Worm (Caenorhabditis elegans) whole organism, late embryonic: ENCODE data around the gene dars-1.

Experiments used
- C08G9.2 ChIP-seq: sonication (generic microtip); optimal IDR thresholded peaks from 2 replicates; lab custom pipeline; 2016; ENCODE audit warnings: mild to moderate bottlenecking, missing genetic modification characterization, moderate library complexity, missing compliant biosample characterization
- T23F11.4 ChIP-seq: fragments of 200-800 bp; sonication (Bioruptor generic); optimal IDR thresholded peaks from 2 replicates; lab custom pipeline; 2018; ENCODE audit warnings: mild to moderate bottlenecking, missing genetic modification characterization, missing compliant biosample characterization
- Y22D7AL.16 ChIP-seq: sonication (generic microtip); optimal IDR thresholded peaks from 2 replicates; lab custom pipeline; 2016; ENCODE audit warnings: missing genetic modification characterization, missing compliant biosample characterization
- ceh-14 ChIP-seq: sonication (generic microtip); optimal IDR thresholded peaks from 2 replicates; lab custom pipeline; 2016; ENCODE audit warnings: missing genotype, missing genetic modification characterization, missing compliant biosample characterization
- ceh-18 ChIP-seq: sonication (generic microtip); optimal IDR thresholded peaks from 2 replicates; lab custom pipeline; 2016; ENCODE audit warnings: missing genetic modification characterization, missing compliant biosample characterization
- ceh-30 ChIP-seq: fragments of 150-350 bp; optimal IDR thresholded peaks from 2 replicates; lab custom pipeline; 2014; ENCODE audit warnings: missing biosample characterization, missing genetic modification characterization
- ceh-31 ChIP-seq: sonication (generic microtip); optimal IDR thresholded peaks from 2 replicates; lab custom pipeline; 2016; ENCODE audit warnings: missing genetic modification characterization, missing compliant biosample characterization
- ceh-34 ChIP-seq: sonication (generic microtip); optimal IDR thresholded peaks from 2 replicates; lab custom pipeline; 2016; ENCODE audit warnings: mild to moderate bottlenecking, missing genetic modification characterization, missing compliant biosample characterization
- ceh-45 ChIP-seq: fragments of 200-800 bp; sonication (Bioruptor generic); IDR thresholded peaks from 2 replicates; pipeline ENCODE4 v1.3.6; 2022; ENCODE audit warnings: missing genetic modification reagents, missing genetic modification characterization, missing compliant biosample characterization
- ceh-48 ChIP-seq: sonication (generic microtip); optimal IDR thresholded peaks from 2 replicates; lab custom pipeline; 2016; ENCODE audit warnings: missing genetic modification characterization, inconsistent platforms, missing compliant biosample characterization
- ceh-9 ChIP-seq: sonication (generic microtip); optimal IDR thresholded peaks from 2 replicates; lab custom pipeline; 2016; ENCODE audit warnings: mild to moderate bottlenecking, missing genetic modification characterization, inconsistent platforms, missing compliant biosample characterization
- che-1 ChIP-seq: sonication (generic microtip); optimal IDR thresholded peaks from 2 replicates; lab custom pipeline; 2016; ENCODE audit warnings: mild to moderate bottlenecking, missing genetic modification characterization, missing compliant biosample characterization
- dve-1 ChIP-seq: sonication (generic microtip); optimal IDR thresholded peaks from 2 replicates; lab custom pipeline; 2017; ENCODE audit warnings: antibody characterized with exemption, mild to moderate bottlenecking, missing genetic modification characterization, missing compliant biosample characterization
- elt-2 ChIP-seq: sonication (generic microtip); optimal IDR thresholded peaks from 2 replicates; lab custom pipeline; 2016; ENCODE audit warnings: missing genetic modification reagents, missing genetic modification characterization, missing compliant biosample characterization
- ets-4 ChIP-seq: sonication (generic microtip); optimal IDR thresholded peaks from 2 replicates; lab custom pipeline; 2016; ENCODE audit warnings: missing genetic modification characterization, missing compliant biosample characterization
- fax-1 ChIP-seq: sonication (generic microtip); optimal IDR thresholded peaks from 2 replicates; lab custom pipeline; 2016; ENCODE audit warnings: missing genotype, missing genetic modification characterization, missing compliant biosample characterization
- fkh-6 ChIP-seq: sonication (generic microtip); optimal IDR thresholded peaks from 2 replicates; lab custom pipeline; 2016; ENCODE audit warnings: missing genetic modification characterization, missing compliant biosample characterization
- gmeb-2 ChIP-seq: sonication (generic microtip); optimal IDR thresholded peaks from 2 replicates; lab custom pipeline; 2016; ENCODE audit warnings: missing genetic modification characterization, inconsistent platforms, missing compliant biosample characterization
- hlh-30 ChIP-seq: sonication (generic microtip); optimal IDR thresholded peaks from 2 replicates; lab custom pipeline; 2017; ENCODE audit warnings: antibody characterized with exemption, missing genetic modification characterization, missing compliant biosample characterization; ENCODE audit not compliant: insufficient read depth
- lin-11 ChIP-seq: fragments of 200-800 bp; sonication (Bioruptor generic); optimal IDR thresholded peaks from 2 replicates; lab custom pipeline; 2018; ENCODE audit warnings: mild to moderate bottlenecking, missing genetic modification characterization, missing compliant biosample characterization
- madf-2 ChIP-seq: sonication (generic microtip); optimal IDR thresholded peaks from 2 replicates; lab custom pipeline; 2017; ENCODE audit warnings: missing genetic modification characterization, missing compliant biosample characterization
- nfya-1 ChIP-seq: sonication (generic microtip); optimal IDR thresholded peaks from 2 replicates; lab custom pipeline; 2017; ENCODE audit warnings: missing genetic modification characterization, mild to moderate bottlenecking, missing compliant biosample characterization, antibody characterized with exemption, moderate library complexity
- nhr-11 ChIP-seq: fragments of 150-350 bp; optimal IDR thresholded peaks from 2 replicates; lab custom pipeline; 2014; ENCODE audit warnings: missing biosample characterization, missing genetic modification characterization
- npax-4 ChIP-seq: sonication (generic microtip); optimal IDR thresholded peaks from 2 replicates; lab custom pipeline; 2016; ENCODE audit warnings: missing genetic modification characterization, missing compliant biosample characterization
- pha-2 ChIP-seq: sonication (generic microtip); optimal IDR thresholded peaks from 2 replicates; lab custom pipeline; 2017; ENCODE audit warnings: mild to moderate bottlenecking, missing genetic modification characterization, missing compliant biosample characterization
- pqm-1 ChIP-seq: sonication (generic microtip); optimal IDR thresholded peaks from 2 replicates; lab custom pipeline; 2016; ENCODE audit warnings: missing genetic modification characterization, missing compliant biosample characterization
- pros-1 ChIP-seq: fragments of 150-350 bp; optimal IDR thresholded peaks from 2 replicates; lab custom pipeline; 2014; ENCODE audit warnings: missing biosample characterization, missing genetic modification reagents, missing genetic modification characterization
- ref-2 ChIP-seq: sonication (generic microtip); optimal IDR thresholded peaks from 2 replicates; lab custom pipeline; 2016; ENCODE audit warnings: missing genetic modification characterization, missing compliant biosample characterization
- sdc-2 ChIP-seq: sonication (generic microtip); optimal IDR thresholded peaks from 2 replicates; lab custom pipeline; 2016; ENCODE audit warnings: missing genotype, missing genetic modification characterization, missing compliant biosample characterization
- syd-9 ChIP-seq: sonication (generic microtip); optimal IDR thresholded peaks from 2 replicates; lab custom pipeline; 2016; ENCODE audit warnings: mild to moderate bottlenecking, missing genetic modification characterization, moderate library complexity, missing compliant biosample characterization
- tbx-2 ChIP-seq: sonication (generic microtip); optimal IDR thresholded peaks from 2 replicates; lab custom pipeline; 2016; ENCODE audit warnings: missing genetic modification characterization, missing compliant biosample characterization
- tbx-7 ChIP-seq: sonication (generic microtip); optimal IDR thresholded peaks from 2 replicates; lab custom pipeline; 2016; ENCODE audit warnings: missing genotype, missing genetic modification characterization, missing compliant biosample characterization
- unc-3 ChIP-seq, 2 experiments: fragments of 200-800 bp in 1 of 2; sonication (Bioruptor generic) in 1 of 2; sonication (generic microtip) in 1 of 2; conservative IDR thresholded peaks in 1 of 2; optimal IDR thresholded peaks in 1 of 2; 2 replicates each; pipeline versions ENCODE4 v1.3.6 to Lab custom; 2016 to 2022; ENCODE audit warnings: missing compliant biosample characterization in 2 of 2, missing genetic modification characterization in 2 of 2, missing genetic modification reagents in 1 of 2
- unc-42 ChIP-seq: sonication (generic microtip); optimal IDR thresholded peaks from 2 replicates; lab custom pipeline; 2016; ENCODE audit warnings: missing genotype, missing genetic modification characterization, missing compliant biosample characterization
- unc-55 ChIP-seq: sonication (generic microtip); optimal IDR thresholded peaks from 2 replicates; lab custom pipeline; 2017; ENCODE audit warnings: missing biosample characterization, missing genetic modification reagents, missing genetic modification characterization
- ztf-16 ChIP-seq: sonication (generic microtip); optimal IDR thresholded peaks from 2 replicates; lab custom pipeline; 2017; ENCODE audit warnings: missing genetic modification characterization, missing compliant biosample characterization

dars-1 gene

ce11 chrIII:9455980-9456658 is 34.9 kb downstream of the dars-1 start, which contains the start of the genes rheb-1 and spk-1:
Gene rheb-1, minus strand, starts transcription at chrIII:9456030.
Gene spk-1, plus strand, starts transcription at chrIII:9456608.
- no peak for TF ChIP-seq ceh-45 (GFP tag; lab: Robert Waterston, UW)
- TF ChIP-seq dve-1 (tag; lab: Kevin White, UChicago), result peak; percentile 31
- TF ChIP-seq tbx-2 (tag; lab: Kevin White, UChicago), result peak; percentile 58
- TF ChIP-seq unc-42 (tag; lab: Kevin White, UChicago), result peak; percentile 5
- TF ChIP-seq ref-2 (tag; lab: Kevin White, UChicago), result no peak
- TF ChIP-seq ceh-48 (tag; lab: Kevin White, UChicago), result peak; percentile 94
- peak; percentile 26 for TF ChIP-seq syd-9 (tag; lab: Kevin White, UChicago)
- peak; percentile 34 for TF ChIP-seq che-1
- peak; percentile 29 for TF ChIP-seq ceh-18 (tag; lab: Kevin White, UChicago)
- TF ChIP-seq elt-2, result peak; percentile 85
- no peak for TF ChIP-seq ceh-34 (tag; lab: Kevin White, UChicago)
- TF ChIP-seq npax-4 (tag; lab: Kevin White, UChicago), result no peak
- TF ChIP-seq ceh-9 (tag; lab: Kevin White, UChicago), result no peak
- TF ChIP-seq pqm-1 (tag; lab: Kevin White, UChicago), result peak; percentile 38
- peak; percentile 28 for TF ChIP-seq madf-2 (tag; lab: Kevin White, UChicago)
- peak; percentile 52 for TF ChIP-seq unc-55 (GFP tag; lab: Kevin White, UChicago)
- TF ChIP-seq nfya-1 (tag; lab: Kevin White, UChicago), result peak; percentile 77
- TF ChIP-seq ets-4 (tag; lab: Kevin White, UChicago), result peak; percentile 22
- TF ChIP-seq hlh-30 (tag; lab: Kevin White, UChicago), result peak; percentile 83
- TF ChIP-seq ceh-31 (tag; lab: Kevin White, UChicago), result peak; percentile 45
- no peak for TF ChIP-seq Y22D7AL.16 (tag; lab: Kevin White, UChicago)

- TF ChIP-seq ceh-30 (tag; lab: Kevin White, UChicago) (no peak), gmeb-2 (tag; lab: Kevin White, UChicago) (no peak), tbx-2 (tag; lab: Kevin White, UChicago) (no peak), pha-2 (tag; lab: Kevin White, UChicago) (no peak), ref-2 (tag; lab: Kevin White, UChicago) (no peak), ets-4 (tag; lab: Kevin White, UChicago) (no peak), lin-11 (tag; lab: Kevin White, UChicago) (no peak), che-1 (no peak), nhr-11 (no peak), pqm-1 (tag; lab: Kevin White, UChicago) (no peak), npax-4 (tag; lab: Kevin White, UChicago) (no peak), ztf-16 (tag; lab: Kevin White, UChicago) (no peak), fax-1 (tag; lab: Kevin White, UChicago) (no peak), ceh-18 (tag; lab: Kevin White, UChicago) (no peak), tbx-7 (no peak), madf-2 (tag; lab: Kevin White, UChicago) (no peak), nfya-1 (tag; lab: Kevin White, UChicago) (no peak), pros-1 (tag; lab: Kevin White, UChicago) (no peak), ceh-14 (tag; lab: Kevin White, UChicago) (no peak)
- TF ChIP-seq, all 69 proteins: peak for 0
Measured at ce11 chrIII:9454730-9455129, 36.3 kb downstream of the dars-1 start.

- TF ChIP-seq unc-42 (tag; lab: Kevin White, UChicago) (no peak), C08G9.2 (tag; lab: Kevin White, UChicago) (no peak), sdc-2 (tag; lab: Kevin White, UChicago) (no peak), tbx-7 (no peak), fkh-6 (tag; lab: Kevin White, UChicago) (no peak), unc-3 (GFP tag; conservative IDR thresholded peaks at IDR 0.05; lab: Robert Waterston, UW) (no peak), unc-3 (tag; optimal IDR thresholded peaks at IDR 0.05; lab: Kevin White, UChicago) (no peak), T23F11.4 (no peak), unc-55 (GFP tag; lab: Kevin White, UChicago) (no peak)
Measured at ce11 chrIII:9453962-9454361, 37.1 kb downstream of the dars-1 start, which contains the start of gene F54C8.7. Gene F54C8.7, minus strand, starts transcription at chrIII:9454062.
